Worm (Caenorhabditis elegans) whole organism, early embryonic: ENCODE measurements around the gene sru-27.

Experiments used
- B0310.2 ChIP-seq: sonication (generic microtip); optimal IDR thresholded peaks from 2 replicates; lab custom pipeline; 2016; ENCODE audit warnings: mild to moderate bottlenecking, missing genetic modification characterization, missing compliant biosample characterization
- F13C5.2 ChIP-seq: sonication (generic microtip); optimal IDR thresholded peaks from 2 replicates; lab custom pipeline; 2017; ENCODE audit warnings: mild to moderate bottlenecking, missing genetic modification characterization, inconsistent platforms, missing compliant biosample characterization
- aly-1 ChIP-seq: sonication (generic microtip); optimal IDR thresholded peaks from 2 replicates; lab custom pipeline; 2016; ENCODE audit warnings: missing genetic modification characterization, missing compliant biosample characterization
- ama-1 ChIP-seq: fragments of 150-350 bp; optimal IDR thresholded peaks from 2 replicates; lab custom pipeline; 2014
- ceh-13 ChIP-seq: fragments of 200-800 bp; sonication (Bioruptor generic); optimal IDR thresholded peaks from 2 replicates; lab custom pipeline; 2018; ENCODE audit warnings: mild to moderate bottlenecking, missing genetic modification characterization, missing compliant biosample characterization
- ceh-36 ChIP-seq: sonication (generic microtip); optimal IDR thresholded peaks from 2 replicates; lab custom pipeline; 2016; ENCODE audit warnings: missing genetic modification characterization, inconsistent platforms, missing compliant biosample characterization
- ets-7 ChIP-seq: sonication (generic microtip); optimal IDR thresholded peaks from 2 replicates; lab custom pipeline; 2016; ENCODE audit warnings: missing genotype, missing genetic modification characterization, missing compliant biosample characterization
- flt-1 ChIP-seq: fragments of 200-800 bp; sonication (Bioruptor generic); IDR thresholded peaks from 2 replicates; pipeline ENCODE4 v1.3.6; 2022; ENCODE audit warnings: missing genetic modification characterization, missing compliant biosample characterization
- hmbx-1 ChIP-seq: sonication (generic microtip); optimal IDR thresholded peaks from 2 replicates; lab custom pipeline; 2016; ENCODE audit warnings: mild to moderate bottlenecking, missing genetic modification characterization, missing compliant biosample characterization
- hmg-4 ChIP-seq: fragments of 200-800 bp; sonication (Bioruptor generic); optimal IDR thresholded peaks from 2 replicates; lab custom pipeline; 2018; ENCODE audit warnings: mild to moderate bottlenecking, missing genetic modification characterization, missing compliant biosample characterization
- hnd-1 ChIP-seq: sonication (generic microtip); optimal IDR thresholded peaks from 2 replicates; lab custom pipeline; 2016; ENCODE audit warnings: missing genetic modification characterization, missing compliant biosample characterization
- pes-1 ChIP-seq: fragments of 200-800 bp; sonication (Bioruptor generic); IDR thresholded peaks from 2 replicates; pipeline ENCODE4 v1.3.6; 2022; ENCODE audit warnings: missing genetic modification reagents, missing genetic modification characterization, missing compliant biosample characterization
- scrt-1 ChIP-seq: fragments of 200-800 bp; sonication (Bioruptor generic); IDR thresholded peaks from 2 replicates; pipeline ENCODE4 v1.3.6; 2022; ENCODE audit warnings: missing genetic modification characterization, missing compliant biosample characterization
- sea-1 ChIP-seq: fragments of 200-800 bp; sonication (Bioruptor generic); conservative IDR thresholded peaks from 2 replicates; pipeline ENCODE4 v1.3.6; 2022; ENCODE audit warnings: missing genetic modification characterization, missing compliant biosample characterization
- tbx-11 ChIP-seq: fragments of 200-800 bp; sonication (Bioruptor generic); IDR thresholded peaks from 2 replicates; pipeline ENCODE4 v1.3.6; 2022; ENCODE audit warnings: missing genetic modification characterization, missing compliant biosample characterization
- tbx-37 ChIP-seq: fragments of 200-800 bp; sonication (Bioruptor generic); conservative IDR thresholded peaks from 2 replicates; pipeline ENCODE4 v1.3.6; 2022; ENCODE audit warnings: missing genetic modification reagents, missing genetic modification characterization, missing compliant biosample characterization
- tra-4 ChIP-seq: sonication (generic microtip); optimal IDR thresholded peaks from 2 replicates; lab custom pipeline; 2017; ENCODE audit warnings: missing genetic modification characterization, missing compliant biosample characterization

The sru-27 gene

DNA sequence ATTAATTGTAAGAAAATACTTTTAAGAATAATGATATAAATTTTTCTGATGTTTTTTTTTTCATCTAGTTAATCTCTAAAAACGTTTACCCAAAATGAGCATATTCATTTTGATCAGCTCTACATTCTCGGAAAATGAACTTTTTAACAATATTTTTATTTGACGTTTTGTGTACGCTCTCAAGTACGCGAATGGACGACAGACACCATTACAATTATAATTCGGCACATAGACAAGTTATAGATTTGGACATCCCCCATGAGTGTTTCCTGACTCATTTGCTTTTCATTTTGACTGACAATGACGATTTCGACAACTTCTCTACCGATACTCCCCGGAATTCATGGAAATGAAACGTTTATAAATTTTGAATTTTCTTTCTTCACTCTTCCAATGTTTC lies at the start of gene sru-27:
Gene sru-27 (plus strand): TSS at position 301 of the 400 bp plus-strand sequence.
- TF ChIP-seq ceh-13 (GFP tag; lab: Kevin White, UChicago) (no peak), hmg-4 (GFP tag; lab: Kevin White, UChicago) (no peak), hmbx-1 (no peak), ets-7 (tag; lab: Kevin White, UChicago) (no peak), tbx-37 (no peak), flt-1 (GFP tag; lab: Robert Waterston, UW) (no peak), tra-4 (tag; lab: Kevin White, UChicago) (no peak), sea-1 (GFP tag; lab: Robert Waterston, UW) (no peak), pes-1 (GFP tag; lab: Robert Waterston, UW) (no peak), B0310.2 (no peak), ceh-36 (tag; lab: Kevin White, UChicago) (no peak)

DNA sequence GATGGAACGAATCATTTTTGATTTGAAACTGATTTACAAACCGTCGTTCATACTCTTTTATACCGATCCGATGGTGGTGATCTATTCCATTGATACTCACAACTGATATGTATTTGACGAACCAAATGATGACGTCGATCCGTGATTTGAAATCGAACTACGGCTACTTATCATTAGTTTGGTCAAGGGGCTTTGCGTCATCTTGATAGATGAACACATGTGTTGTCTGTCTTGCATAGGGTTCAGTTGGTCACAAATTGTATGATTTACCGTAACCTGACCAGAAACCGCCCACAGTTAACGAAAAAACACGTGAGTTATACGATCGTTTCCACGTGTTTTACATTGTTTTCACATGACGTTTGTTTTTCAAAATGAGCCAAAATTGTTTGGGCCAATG lies 49.1 kb upstream of the sru-27 start, which contains the start of gene cnc-2:
Gene cnc-2 (minus strand): TSS at position 24 of the 400 bp plus-strand sequence.
- TF ChIP-seq hmbx-1 = no peak
- no peak for TF ChIP-seq flt-1 (GFP tag; lab: Robert Waterston, UW)
- no peak for TF ChIP-seq scrt-1 (GFP tag; lab: Robert Waterston, UW)
- TF ChIP-seq ceh-36 (tag; lab: Kevin White, UChicago) = no peak
- no peak for TF ChIP-seq tra-4 (tag; lab: Kevin White, UChicago)
- no peak for TF ChIP-seq sea-1 (GFP tag; lab: Robert Waterston, UW)
- TF ChIP-seq F13C5.2 (tag; lab: Kevin White, UChicago) = no peak
- TF ChIP-seq ets-7 (tag; lab: Kevin White, UChicago) = no peak
- TF ChIP-seq hmg-4 (GFP tag; lab: Kevin White, UChicago) = no peak
- TF ChIP-seq pes-1 (GFP tag; lab: Robert Waterston, UW) = no peak

DNA sequence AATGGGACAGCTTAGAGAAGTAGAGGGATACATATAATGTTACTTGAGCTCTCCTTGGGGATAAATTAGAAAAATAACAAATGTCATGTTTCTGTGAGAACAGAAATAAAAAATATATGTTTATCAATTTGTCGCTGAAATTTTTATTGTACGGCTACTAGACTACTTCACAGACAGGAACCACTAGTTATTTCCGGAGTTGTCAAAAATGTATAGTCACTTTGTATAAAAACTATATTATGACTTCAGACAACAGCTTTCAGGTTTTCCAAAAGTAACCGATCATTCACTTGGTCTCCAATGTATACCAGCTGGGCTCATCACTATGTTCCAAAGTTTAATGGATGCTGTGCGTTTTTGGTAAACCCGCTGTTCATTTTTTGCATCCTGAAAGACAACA lies 47.9 kb upstream of the sru-27 start, which contains the start of gene srj-23:
Gene srj-23 (plus strand): TSS at position 301 of the 400 bp plus-strand sequence.
- TF ChIP-seq pes-1 (GFP tag; lab: Robert Waterston, UW) (no peak), aly-1 (tag; lab: Kevin White, UChicago) (no peak), hnd-1 (tag; lab: Kevin White, UChicago) (no peak), scrt-1 (GFP tag; lab: Robert Waterston, UW) (no peak), hmg-4 (GFP tag; lab: Kevin White, UChicago) (no peak), ama-1 (lab: Kevin White, UChicago) (no peak), tra-4 (tag; lab: Kevin White, UChicago) (no peak)

- TF ChIP-seq ceh-13 (GFP tag; lab: Kevin White, UChicago) (no peak), tbx-37 (no peak), sea-1 (GFP tag; lab: Robert Waterston, UW) (no peak), hmbx-1 (no peak), ceh-36 (tag; lab: Kevin White, UChicago) (no peak), ets-7 (tag; lab: Kevin White, UChicago) (no peak), tra-4 (tag; lab: Kevin White, UChicago) (no peak), B0310.2 (no peak), tbx-11 (no peak), scrt-1 (GFP tag; lab: Robert Waterston, UW) (no peak), aly-1 (tag; lab: Kevin White, UChicago) (no peak), F13C5.2 (tag; lab: Kevin White, UChicago) (no peak), hmg-4 (GFP tag; lab: Kevin White, UChicago) (no peak), pes-1 (GFP tag; lab: Robert Waterston, UW) (no peak), flt-1 (GFP tag; lab: Robert Waterston, UW) (no peak), ama-1 (lab: Kevin White, UChicago) (no peak)
Observed at ce11 chrV:1454762-1455161, 44.5 kb upstream of the sru-27 start, which contains the start of gene chil-14. TSS of gene chil-14 (plus strand) at chrV:1455062.

DNA sequence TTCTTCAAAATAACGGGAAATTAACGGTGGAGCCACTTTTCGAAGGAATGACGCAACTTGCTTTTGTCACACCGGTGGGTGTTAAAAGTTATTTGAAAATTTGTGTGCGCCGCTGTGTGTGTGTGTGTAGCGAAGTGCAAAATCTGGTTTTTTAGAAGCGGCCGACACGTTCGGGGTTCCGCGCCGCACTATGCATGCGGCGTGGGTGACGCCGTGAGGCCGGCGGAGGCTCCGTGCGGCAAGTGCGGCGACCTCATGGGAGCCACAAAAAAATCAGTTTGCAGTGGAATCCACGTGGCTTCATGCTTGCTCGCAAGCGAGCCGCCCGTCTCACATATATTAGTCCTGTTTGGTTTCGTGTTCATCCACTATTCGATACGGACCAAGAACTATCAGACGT lies 44.0 kb upstream of the sru-27 start:
- TF ChIP-seq hmg-4 (GFP tag; lab: Kevin White, UChicago) (no peak), ceh-13 (GFP tag; lab: Kevin White, UChicago) (no peak), ets-7 (tag; lab: Kevin White, UChicago) (no peak), hnd-1 (tag; lab: Kevin White, UChicago) (no peak), B0310.2 (no peak), tbx-37 (no peak), flt-1 (GFP tag; lab: Robert Waterston, UW) (no peak), hmbx-1 (no peak), tra-4 (tag; lab: Kevin White, UChicago) (no peak), scrt-1 (GFP tag; lab: Robert Waterston, UW) (no peak), aly-1 (tag; lab: Kevin White, UChicago) (no peak), pes-1 (GFP tag; lab: Robert Waterston, UW) (no peak), F13C5.2 (tag; lab: Kevin White, UChicago) (no peak), ceh-36 (tag; lab: Kevin White, UChicago) (no peak)

DNA sequence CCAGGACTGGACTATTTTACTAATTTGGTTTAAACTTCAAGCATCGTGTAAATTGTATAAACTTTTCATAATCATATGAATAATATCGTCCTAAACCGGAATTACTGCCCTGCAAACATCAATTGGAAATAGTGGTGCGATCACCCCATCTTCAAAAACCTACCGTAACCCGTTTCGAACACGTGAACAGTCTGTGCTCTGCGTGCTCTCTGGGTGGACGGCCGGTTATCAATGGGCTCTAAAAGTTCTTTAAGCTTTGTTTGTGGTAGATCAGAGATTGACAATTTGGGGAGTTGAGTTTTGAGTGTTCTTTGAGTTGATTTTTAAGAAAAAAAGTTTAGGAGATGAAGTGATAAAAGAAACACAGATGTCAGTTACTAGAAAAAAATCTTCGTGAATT lies 42.6 kb upstream of the sru-27 start:
- no peak for TF ChIP-seq sea-1 (GFP tag; lab: Robert Waterston, UW)
- TF ChIP-seq ceh-36 (tag; lab: Kevin White, UChicago) = no peak
- no peak for TF ChIP-seq flt-1 (GFP tag; lab: Robert Waterston, UW)
- TF ChIP-seq tra-4 (tag; lab: Kevin White, UChicago) = no peak
- no peak for TF ChIP-seq hmbx-1
- TF ChIP-seq B0310.2 = no peak
- TF ChIP-seq F13C5.2 (tag; lab: Kevin White, UChicago) = no peak
- TF ChIP-seq ets-7 (tag; lab: Kevin White, UChicago) = no peak
- TF ChIP-seq pes-1 (GFP tag; lab: Robert Waterston, UW) = no peak
- no peak for TF ChIP-seq tbx-37
- no peak for TF ChIP-seq scrt-1 (GFP tag; lab: Robert Waterston, UW)

- no peak for TF ChIP-seq B0310.2
- TF ChIP-seq hmg-4 (GFP tag; lab: Kevin White, UChicago) = no peak
- no peak for TF ChIP-seq ama-1 (lab: Kevin White, UChicago)
- no peak for TF ChIP-seq tra-4 (tag; lab: Kevin White, UChicago)
Observed at ce11 chrV:1459374-1459926, 39.8 kb upstream of the sru-27 start.
